5 fruit fly cellular contexts compared by ENCODE assay signal in genomic region chr2L:14612998-14613955, dm6.
TF ChIP-seq lines count a peak whose summit lies in the region.

No protein-coding gene starts in this region.

- TF ChIP-seq CTCF in whole organism, embryonic (GFP tag; optimal IDR thresholded peaks at IDR 0.05; lab: Kevin White, UChicago), result peak; percentile 27

TF ChIP-seq in whole organism, adult, 20 proteins besides CTCF, POLR2A, EP300 and RAD21 (continues in another document):
- TF ChIP-seq ovo (GFP tag; optimal IDR thresholded peaks at IDR 0.05; lab: Kevin White, UChicago) (peak; percentile 10), CG7045 (GFP tag; optimal IDR thresholded peaks at IDR 0.05; lab: Kevin White, UChicago) (peak; percentile 67), CG14711 (tag; optimal IDR thresholded peaks at IDR 0.05; lab: Kevin White, UChicago) (peak; percentile 70), CG33017 (tag; optimal IDR thresholded peaks at IDR 0.05; lab: Kevin White, UChicago) (peak; percentile 68), CG12768 (GFP tag; optimal IDR thresholded peaks at IDR 0.05; lab: Kevin White, UChicago) (peak; percentile 68), cic (GFP tag; optimal IDR thresholded peaks at IDR 0.05; lab: Kevin White, UChicago) (peak; percentile 6), cnc (optimal IDR thresholded peaks at IDR 0.05; lab: Kevin White, UChicago) (no peak), tj (GFP tag; optimal IDR thresholded peaks at IDR 0.05; lab: Kevin White, UChicago) (peak; percentile 58), CG5204 (GFP tag; optimal IDR thresholded peaks at IDR 0.05; lab: Kevin White, UChicago) (peak; percentile 71), Hr96 (GFP tag; optimal IDR thresholded peaks at IDR 0.05; lab: Kevin White, UChicago) (no peak), CG7101 (tag; optimal IDR thresholded peaks at IDR 0.05; lab: Kevin White, UChicago) (peak; percentile 86), CG1620 (GFP tag; optimal IDR thresholded peaks at IDR 0.05; lab: Kevin White, UChicago) (peak; percentile 49), Mnt (GFP tag; optimal IDR thresholded peaks at IDR 0.05; lab: Kevin White, UChicago) (no peak), toe (GFP tag; optimal IDR thresholded peaks at IDR 0.05; lab: Kevin White, UChicago) (no peak), Crg-1 (GFP tag; optimal IDR thresholded peaks at IDR 0.05; lab: Kevin White, UChicago) (peak; percentile 24), Clk (GFP tag; optimal IDR thresholded peaks at IDR 0.05; lab: Kevin White, UChicago) (peak; percentile 48), bab1 (GFP tag; optimal IDR thresholded peaks at IDR 0.05; lab: Kevin White, UChicago) (no peak), CG11617 (GFP tag; optimal IDR thresholded peaks at IDR 0.05; lab: Kevin White, UChicago) (peak; percentile 89)

TF ChIP-seq in whole organism, embryonic, 481 proteins besides CTCF, POLR2A, EP300 and RAD21 (continues in another document):
- peak; percentile 65 for TF ChIP-seq CG10366 (GFP tag; IDR thresholded peaks at IDR 0.05; lab: Robert Waterston, UW)
- peak; percentile 89 for TF ChIP-seq CG9727 (GFP tag; optimal IDR thresholded peaks at IDR 0.05; lab: Kevin White, UChicago)
- no peak for TF ChIP-seq Neu2 (GFP tag; optimal IDR thresholded peaks at IDR 0.05; lab: Kevin White, UChicago; ENCODE audit: borderline replicate concordance)
- TF ChIP-seq ap (GFP tag; IDR thresholded peaks at IDR 0.05; lab: Robert Waterston, UW), result peak; percentile 58; the same call in 1 of the 2 replicates
- no peak for TF ChIP-seq Trl (optimal IDR thresholded peaks at IDR 0.05; lab: Kevin White, UChicago)
- peak; percentile 22 for TF ChIP-seq Trl (GFP tag; optimal IDR thresholded peaks at IDR 0.05; lab: Kevin White, UChicago)
- no peak for TF ChIP-seq cg (GFP tag; optimal IDR thresholded peaks at IDR 0.05; lab: Kevin White, UChicago)
- TF ChIP-seq CG15073 (GFP tag; optimal IDR thresholded peaks at IDR 0.05; lab: Kevin White, UChicago), result no peak
- TF ChIP-seq hth (optimal IDR thresholded peaks at IDR 0.05; lab: Kevin White, UChicago), result no peak
- no peak for TF ChIP-seq gfzf (GFP tag; optimal IDR thresholded peaks at IDR 0.05; lab: Kevin White, UChicago)
- peak; percentile 62 for TF ChIP-seq pho (GFP tag; optimal IDR thresholded peaks at IDR 0.05; lab: Kevin White, UChicago)
- 0 out of 2 replicates have a peak, but pooled peaks have one; percentile 28 for TF ChIP-seq chm (GFP tag; IDR thresholded peaks at IDR 0.05; lab: Robert Waterston, UW)
- peak; percentile 78 for TF ChIP-seq Hand (GFP tag; optimal IDR thresholded peaks at IDR 0.05; lab: Kevin White, UChicago)
- TF ChIP-seq CG11696 (GFP tag; IDR thresholded peaks at IDR 0.05; lab: Robert Waterston, UW), result no peak
- 0 out of 2 replicates have a peak, but pooled peaks have one; percentile 4 for TF ChIP-seq H2.0 (GFP tag; IDR thresholded peaks at IDR 0.05; lab: Robert Waterston, UW)
- TF ChIP-seq Six4 (GFP tag; optimal IDR thresholded peaks at IDR 0.05; lab: Kevin White, UChicago), result peak; percentile 67
- no peak for TF ChIP-seq z (GFP tag; IDR thresholded peaks at IDR 0.05; lab: Robert Waterston, UW)
- no peak for TF ChIP-seq CG17186 (GFP tag; optimal IDR thresholded peaks at IDR 0.05; lab: Kevin White, UChicago)

TF ChIP-seq in whole organism, prepupa, 60 proteins besides CTCF, POLR2A, EP300 and RAD21 (continues in another document):
- TF ChIP-seq CG34406 (GFP tag; optimal IDR thresholded peaks at IDR 0.05; lab: Kevin White, UChicago), result peak; percentile 49
- TF ChIP-seq spab (GFP tag; optimal IDR thresholded peaks at IDR 0.05; lab: Kevin White, UChicago), result peak; percentile 28
- peak; percentile 55; the same call in 2 of the 3 replicates for TF ChIP-seq eg (GFP tag; IDR thresholded peaks at IDR 0.05; lab: Robert Waterston, UW)
- TF ChIP-seq svp (GFP tag; lab: Kevin White, UChicago), result peak; percentile 99
- peak; percentile 16; the same call in 1 of the 2 replicates for TF ChIP-seq Gug (GFP tag; IDR thresholded peaks at IDR 0.05; lab: Robert Waterston, UW)
- peak in 1 of 2 experiments; percentile 50 for TF ChIP-seq salr (GFP tag; optimal IDR thresholded peaks at IDR 0.05; lab: Kevin White, UChicago)
- TF ChIP-seq CG9139 (GFP tag; optimal IDR thresholded peaks at IDR 0.05; lab: Kevin White, UChicago), result no peak
- peak; percentile 36 for TF ChIP-seq CG11762 (GFP tag; optimal IDR thresholded peaks at IDR 0.05; lab: Kevin White, UChicago; ENCODE audit: insufficient read depth)
- no peak for TF ChIP-seq CG6163 (GFP tag; IDR thresholded peaks at IDR 0.05; lab: Robert Waterston, UW)
- peak; percentile 78 for TF ChIP-seq CG32006 (GFP tag; optimal IDR thresholded peaks at IDR 0.05; lab: Kevin White, UChicago)
- peak; percentile 72 for TF ChIP-seq esn (GFP tag; optimal IDR thresholded peaks at IDR 0.05; lab: Kevin White, UChicago)
- TF ChIP-seq CG10631 (GFP tag; optimal IDR thresholded peaks at IDR 0.05; lab: Kevin White, UChicago), result peak; percentile 27
- peak; percentile 54 for TF ChIP-seq Smox (GFP tag; optimal IDR thresholded peaks at IDR 0.05; lab: Kevin White, UChicago)
- peak; percentile 32 for TF ChIP-seq CG31627 (GFP tag; optimal IDR thresholded peaks at IDR 0.05; lab: Kevin White, UChicago)
- TF ChIP-seq vri (GFP tag; optimal IDR thresholded peaks at IDR 0.05; lab: Kevin White, UChicago), result peak; percentile 21
- TF ChIP-seq Hr38 (GFP tag; optimal IDR thresholded peaks at IDR 0.05; lab: Kevin White, UChicago), result no peak
- peak; percentile 49 for TF ChIP-seq Hr39 (GFP tag; optimal IDR thresholded peaks at IDR 0.05; lab: Kevin White, UChicago)
- TF ChIP-seq pdm3 (GFP tag; optimal IDR thresholded peaks at IDR 0.05; lab: Kevin White, UChicago), result peak; percentile 48
- no peak for TF ChIP-seq Ets21C (GFP tag; optimal IDR thresholded peaks at IDR 0.05; lab: Kevin White, UChicago)

TF ChIP-seq in whole organism, pupa, 21 proteins besides CTCF, POLR2A, EP300 and RAD21:
- TF ChIP-seq CG15710 (tag; optimal IDR thresholded peaks at IDR 0.05; lab: Kevin White, UChicago) (peak; percentile 30), CG17806 (tag; optimal IDR thresholded peaks at IDR 0.05; lab: Kevin White, UChicago) (peak; percentile 51), CG8301 (tag; optimal IDR thresholded peaks at IDR 0.05; lab: Kevin White, UChicago) (peak; percentile 65), gl (tag; optimal IDR thresholded peaks at IDR 0.05; lab: Kevin White, UChicago) (no peak), rn (GFP tag; IDR thresholded peaks at IDR 0.05; lab: Robert Waterston, UW) (no peak), D1 (tag; optimal IDR thresholded peaks at IDR 0.05; lab: Kevin White, UChicago) (no peak), CG10348 (GFP tag; IDR thresholded peaks at IDR 0.05; lab: Robert Waterston, UW) (no peak), CG9948 (tag; optimal IDR thresholded peaks at IDR 0.05; lab: Kevin White, UChicago) (peak; percentile 59), CG32121 (GFP tag; IDR thresholded peaks at IDR 0.05; lab: Robert Waterston, UW) (peak; percentile 17; the same call in 1 of the 2 replicates), CG14655 (GFP tag; optimal IDR thresholded peaks at IDR 0.05; lab: Kevin White, UChicago) (peak; percentile 63), CG8159 (tag; optimal IDR thresholded peaks at IDR 0.05; lab: Kevin White, UChicago) (peak; percentile 55), CG12605 (GFP tag; IDR thresholded peaks at IDR 0.05; lab: Robert Waterston, UW) (0 out of 2 replicates have a peak, but pooled peaks have one; percentile 13), CG4496 (GFP tag; IDR thresholded peaks at IDR 0.05; lab: Robert Waterston, UW) (peak; percentile 52; the same call in 1 of the 3 replicates), Pif1B (GFP tag; optimal IDR thresholded peaks at IDR 0.05; lab: Kevin White, UChicago) (no peak), Pif1A (GFP tag; optimal IDR thresholded peaks at IDR 0.05; lab: Kevin White, UChicago) (peak; percentile 11), Ets98B (GFP tag; IDR thresholded peaks at IDR 0.05; lab: Robert Waterston, UW) (no peak), Snoo (tag; optimal IDR thresholded peaks at IDR 0.05; lab: Kevin White, UChicago) (no peak), fd96Ca (GFP tag; IDR thresholded peaks at IDR 0.05; lab: Robert Waterston, UW) (no peak; the same call in 2 of the 3 replicates), EcR (GFP tag; optimal IDR thresholded peaks at IDR 0.05; lab: Kevin White, UChicago) (no peak), CG34367 (tag; optimal IDR thresholded peaks at IDR 0.05; lab: Kevin White, UChicago) (no peak), CG13204 (GFP tag; optimal IDR thresholded peaks at IDR 0.05; lab: Kevin White, UChicago) (no peak)

TF ChIP-seq in whole organism, wandering third instar larva, 38 proteins besides CTCF, POLR2A, EP300 and RAD21 (continues in another document):
- TF ChIP-seq ey (GFP tag; optimal IDR thresholded peaks at IDR 0.05; lab: Kevin White, UChicago) (peak; percentile 39), sage (GFP tag; optimal IDR thresholded peaks at IDR 0.05; lab: Kevin White, UChicago) (no peak), brk (GFP tag; optimal IDR thresholded peaks at IDR 0.05; lab: Kevin White, UChicago) (peak; percentile 21), rgr (GFP tag; optimal IDR thresholded peaks at IDR 0.05; lab: Kevin White, UChicago) (peak; percentile 77), jim (GFP tag; optimal IDR thresholded peaks at IDR 0.05; lab: Kevin White, UChicago) (no peak), psq (GFP tag; optimal IDR thresholded peaks at IDR 0.05; lab: Kevin White, UChicago) (peak; percentile 63), CG9705 (GFP tag; optimal IDR thresholded peaks at IDR 0.05; lab: Kevin White, UChicago) (no peak), dl (GFP tag; optimal IDR thresholded peaks at IDR 0.05; lab: Kevin White, UChicago; ENCODE audit: insufficient read depth in 1 of 2, partially characterized antibody in 2 of 2) (no peak), Abd-B (GFP tag; optimal IDR thresholded peaks at IDR 0.05; lab: Kevin White, UChicago) (no peak), N (GFP tag; optimal IDR thresholded peaks at IDR 0.05; lab: Kevin White, UChicago) (no peak), tai (GFP tag; optimal IDR thresholded peaks at IDR 0.05; lab: Kevin White, UChicago) (peak; percentile 60), HLH106 (tag; optimal IDR thresholded peaks at IDR 0.05; lab: Kevin White, UChicago) (peak; percentile 49), Mio (GFP tag; optimal IDR thresholded peaks at IDR 0.05; lab: Kevin White, UChicago) (no peak), fru (GFP tag; optimal IDR thresholded peaks at IDR 0.05; lab: Kevin White, UChicago) (peak; percentile 69), OdsH (GFP tag; optimal IDR thresholded peaks at IDR 0.05; lab: Kevin White, UChicago) (peak; percentile 82), dmrt93B (GFP tag; optimal IDR thresholded peaks at IDR 0.05; lab: Kevin White, UChicago) (peak; percentile 27), woc (GFP tag; optimal IDR thresholded peaks at IDR 0.05; lab: Kevin White, UChicago) (no peak), CG32264 (GFP tag; optimal IDR thresholded peaks at IDR 0.05; lab: Kevin White, UChicago) (no peak), foxo (GFP tag; optimal IDR thresholded peaks at IDR 0.05; lab: Kevin White, UChicago) (peak in 1 of 2 experiments; percentile 75), sv (GFP tag; optimal IDR thresholded peaks at IDR 0.05; lab: Kevin White, UChicago) (peak; percentile 62), br (GFP tag; optimal IDR thresholded peaks at IDR 0.05; lab: Kevin White, UChicago) (peak; percentile 35), h (GFP tag; optimal IDR thresholded peaks at IDR 0.05; lab: Kevin White, UChicago) (peak; percentile 9), Sp1 (GFP tag; optimal IDR thresholded peaks at IDR 0.05; lab: Kevin White, UChicago) (peak; percentile 65), Hnf4 (GFP tag; optimal IDR thresholded peaks at IDR 0.05; lab: Kevin White, UChicago) (peak; percentile 52)
